Worm (Caenorhabditis elegans): ENCODE results near the gene K09E9.4.

Gene K09E9.4

ce11 chrX:15590347-15590928, 39.8 kb downstream of the K09E9.4 start, which contains the start of gene gas-1:
Gene gas-1, minus strand, starts transcription at chrX:15590397.
- TF ChIP-seq attf-3 (GFP tag; conservative IDR thresholded peaks at IDR 0.05) (peak; percentile 88), hmg-1.2 (GFP tag; IDR thresholded peaks at IDR 0.05) (peak; percentile 10; the same call in 1 of the 2 replicates), unc-62 (GFP tag; optimal IDR thresholded peaks at IDR 0.05) (no peak), nfyb-1 (GFP tag; IDR thresholded peaks at IDR 0.05) (no peak), B0019.2 (GFP tag; conservative IDR thresholded peaks at IDR 0.05) (no peak)

ce11 chrX:15586192-15586591, 44.0 kb downstream of the K09E9.4 start:
- TF ChIP-seq B0019.2 (GFP tag; conservative IDR thresholded peaks at IDR 0.05) (no peak), hmg-20 (GFP tag; IDR thresholded peaks at IDR 0.05) (no peak), F49E8.2 (tag; optimal IDR thresholded peaks at IDR 0.05; ENCODE audit: insufficient read depth) (no peak), K12H6.12 (tag; optimal IDR thresholded peaks at IDR 0.05) (no peak), lin-35 (GFP tag; optimal IDR thresholded peaks at IDR 0.05) (no peak), somi-1 (GFP tag; optimal IDR thresholded peaks at IDR 0.05) (no peak), mxl-1 (tag; optimal IDR thresholded peaks at IDR 0.05) (no peak), C06A6.2 (GFP tag; conservative IDR thresholded peaks at IDR 0.05) (no peak), attf-5 (GFP tag; optimal IDR thresholded peaks at IDR 0.05) (no peak), F23B12.7 (tag; optimal IDR thresholded peaks at IDR 0.05; ENCODE audit: insufficient read depth) (no peak), hmg-1.2 (GFP tag; IDR thresholded peaks at IDR 0.05) (0 out of 2 replicates have a peak, but pooled peaks have one; percentile 20), snpc-3.4 (tag; optimal IDR thresholded peaks at IDR 0.05) (no peak), snpc-4 (GFP tag; optimal IDR thresholded peaks at IDR 0.05) (no peak), snpc-4 (tag; optimal IDR thresholded peaks at IDR 0.05) (peak in 2 of 4 experiments; percentile 69 to 71), nfya-2 (GFP tag; IDR thresholded peaks at IDR 0.05) (no peak), zfh-2 (GFP tag; conservative IDR thresholded peaks at IDR 0.05) (peak; percentile 49; the same call in 1 of the 2 replicates)

ce11 chrX:15585144-15585543, 45.1 kb downstream of the K09E9.4 start:
- no peak for TF ChIP-seq snpc-4 (GFP tag; optimal IDR thresholded peaks at IDR 0.05)
- TF ChIP-seq snpc-4 (tag; optimal IDR thresholded peaks at IDR 0.05), result peak in 2 of 4 experiments; percentile 83 to 85
- no peak for TF ChIP-seq snpc-3.4 (tag; optimal IDR thresholded peaks at IDR 0.05)
- TF ChIP-seq snpc-1.1 (tag; optimal IDR thresholded peaks at IDR 0.05; ENCODE audit: insufficient read depth), result peak; percentile 14
